Worm (Caenorhabditis elegans): Measurements from ENCODE around the gene coh-4.
A peak's percentile ranks its signal among the peaks of the same experiment; 100 is the strongest.

The coh-4 gene

ce11 chrV:4204421-4204820 lies 29.0 kb upstream of the coh-4 start, which contains the start of gene H43I07.1:
Gene H43I07.1 (plus strand): TSS chrV:4204721.
- TF ChIP-seq elt-3 (tag; optimal IDR thresholded peaks at IDR 0.05): no peak
- no peak for TF ChIP-seq elt-2 (tag; optimal IDR thresholded peaks at IDR 0.05)
- TF ChIP-seq fkh-2 (tag; optimal IDR thresholded peaks at IDR 0.05): no peak
- no peak for TF ChIP-seq ceh-9 (tag; optimal IDR thresholded peaks at IDR 0.05)
- TF ChIP-seq nhr-43 (tag; optimal IDR thresholded peaks at IDR 0.05; ENCODE audit: poor library complexity, severe bottlenecking): no peak
- no peak for TF ChIP-seq lin-39 (tag; optimal IDR thresholded peaks at IDR 0.05)
- no peak for TF ChIP-seq nhr-76 (tag; optimal IDR thresholded peaks at IDR 0.05)

- TF ChIP-seq daf-12 (tag; optimal IDR thresholded peaks at IDR 0.05) (no peak), lsy-12 (tag; optimal IDR thresholded peaks at IDR 0.05) (no peak), mdl-1 (tag; optimal IDR thresholded peaks at IDR 0.05) (no peak), ztf-4 (tag; optimal IDR thresholded peaks at IDR 0.05) (no peak), fos-1 (tag; optimal IDR thresholded peaks at IDR 0.05) (no peak), ceh-28 (tag; optimal IDR thresholded peaks at IDR 0.05) (no peak), ama-1 (optimal IDR thresholded peaks at IDR 0.05) (no peak), eor-1 (tag; optimal IDR thresholded peaks at IDR 0.05) (no peak), nhr-11 (tag; optimal IDR thresholded peaks at IDR 0.05) (no peak), fkh-2 (tag; optimal IDR thresholded peaks at IDR 0.05) (no peak), sea-2 (GFP tag; optimal IDR thresholded peaks at IDR 0.05) (no peak), skn-1 (tag; optimal IDR thresholded peaks at IDR 0.05) (no peak), jun-1 (tag; optimal IDR thresholded peaks at IDR 0.05) (no peak), nfya-1 (tag; optimal IDR thresholded peaks at IDR 0.05; ENCODE audit: insufficient read depth) (no peak), nhr-237 (tag; optimal IDR thresholded peaks at IDR 0.05) (no peak), aly-2 (tag; optimal IDR thresholded peaks at IDR 0.05) (no peak), pqm-1 (tag; optimal IDR thresholded peaks at IDR 0.05) (no peak), nhr-67 (tag; optimal IDR thresholded peaks at IDR 0.05) (no peak)
Measured at ce11 chrV:4199185-4199584, 23.7 kb upstream of the coh-4 start, which contains the start of gene rpac-40. Gene rpac-40 (plus strand): TSS chrV:4199485.

- TF ChIP-seq nhr-76 (tag; optimal IDR thresholded peaks at IDR 0.05) (no peak), elt-1 (tag; optimal IDR thresholded peaks at IDR 0.05) (no peak), elt-2 (tag; optimal IDR thresholded peaks at IDR 0.05) (no peak), egl-27 (tag; optimal IDR thresholded peaks at IDR 0.05) (no peak), pha-4 (tag; optimal IDR thresholded peaks at IDR 0.05) (no peak), nhr-11 (tag; optimal IDR thresholded peaks at IDR 0.05) (no peak), eor-1 (tag; optimal IDR thresholded peaks at IDR 0.05) (no peak), nhr-67 (tag; optimal IDR thresholded peaks at IDR 0.05) (no peak), sea-2 (GFP tag; optimal IDR thresholded peaks at IDR 0.05) (no peak), fkh-2 (tag; optimal IDR thresholded peaks at IDR 0.05) (no peak), ZK546.5 (tag; optimal IDR thresholded peaks at IDR 0.05) (no peak), hmg-11 (tag; optimal IDR thresholded peaks at IDR 0.05) (no peak), lsy-12 (tag; optimal IDR thresholded peaks at IDR 0.05) (no peak), nhr-23 (tag; optimal IDR thresholded peaks at IDR 0.05) (no peak), aly-2 (tag; optimal IDR thresholded peaks at IDR 0.05) (no peak), nhr-237 (tag; optimal IDR thresholded peaks at IDR 0.05) (no peak), snpc-4 (tag; optimal IDR thresholded peaks at IDR 0.05) (no peak)
Measured at ce11 chrV:4195283-4195682, 19.8 kb upstream of the coh-4 start, which contains the start of gene algn-5. Gene algn-5 (plus strand): TSS chrV:4195577.

ce11 chrV:4194587-4195211 lies 19.3 kb upstream of the coh-4 start, which contains the start of gene Y45G5AM.9:
Gene Y45G5AM.9 (minus strand): TSS chrV:4194637.
- TF ChIP-seq hmg-11 (tag; optimal IDR thresholded peaks at IDR 0.05): peak; percentile 95
- TF ChIP-seq egl-5 (tag; optimal IDR thresholded peaks at IDR 0.05): peak; percentile 14
- TF ChIP-seq lsy-12 (tag; optimal IDR thresholded peaks at IDR 0.05): no peak
- peak; percentile 55 for TF ChIP-seq jun-1 (tag; optimal IDR thresholded peaks at IDR 0.05)
- TF ChIP-seq fos-1 (tag; optimal IDR thresholded peaks at IDR 0.05): no peak
- peak; percentile 77 for TF ChIP-seq nfya-1 (tag; optimal IDR thresholded peaks at IDR 0.05; ENCODE audit: insufficient read depth)
- TF ChIP-seq nhr-76 (tag; optimal IDR thresholded peaks at IDR 0.05): no peak
- peak; percentile 66 for TF ChIP-seq nhr-23 (tag; optimal IDR thresholded peaks at IDR 0.05)
- no peak for TF ChIP-seq ama-1 (optimal IDR thresholded peaks at IDR 0.05)
- TF ChIP-seq nhr-67 (tag; optimal IDR thresholded peaks at IDR 0.05): no peak
- TF ChIP-seq skn-1 (tag; optimal IDR thresholded peaks at IDR 0.05): peak; percentile 24
- no peak for TF ChIP-seq unc-62 (GFP tag; optimal IDR thresholded peaks at IDR 0.05)
- no peak for TF ChIP-seq ceh-9 (tag; optimal IDR thresholded peaks at IDR 0.05)
- TF ChIP-seq daf-12 (tag; optimal IDR thresholded peaks at IDR 0.05): no peak
- peak; percentile 85 for TF ChIP-seq pha-4 (tag; optimal IDR thresholded peaks at IDR 0.05)
- peak; percentile 96 for TF ChIP-seq lin-39 (tag; optimal IDR thresholded peaks at IDR 0.05)
- no peak for TF ChIP-seq nhr-237 (tag; optimal IDR thresholded peaks at IDR 0.05)
- TF ChIP-seq elt-1 (tag; optimal IDR thresholded peaks at IDR 0.05): no peak
- peak; percentile 74 for TF ChIP-seq tbx-2 (tag; optimal IDR thresholded peaks at IDR 0.05)
- peak; percentile 25 for TF ChIP-seq R02D3.7 (tag; optimal IDR thresholded peaks at IDR 0.05)
- TF ChIP-seq fkh-10 (GFP tag; optimal IDR thresholded peaks at IDR 0.05): peak; percentile 6
- no peak for TF ChIP-seq nhr-43 (tag; optimal IDR thresholded peaks at IDR 0.05; ENCODE audit: poor library complexity, severe bottlenecking)
- TF ChIP-seq nhr-77 (tag; optimal IDR thresholded peaks at IDR 0.05): no peak
- TF ChIP-seq pqm-1 (tag; optimal IDR thresholded peaks at IDR 0.05): peak; percentile 27
- TF ChIP-seq nhr-11 (tag; optimal IDR thresholded peaks at IDR 0.05): no peak
- peak; percentile 42 for TF ChIP-seq elt-2 (tag; optimal IDR thresholded peaks at IDR 0.05)
- TF ChIP-seq elt-3 (tag; optimal IDR thresholded peaks at IDR 0.05): no peak
- TF ChIP-seq zag-1 (tag; optimal IDR thresholded peaks at IDR 0.05): no peak
- TF ChIP-seq lin-15B (tag; optimal IDR thresholded peaks at IDR 0.05): peak; percentile 78
- no peak for TF ChIP-seq ZK546.5 (tag; optimal IDR thresholded peaks at IDR 0.05)
- peak; percentile 83 for TF ChIP-seq snpc-4 (tag; optimal IDR thresholded peaks at IDR 0.05)
- TF ChIP-seq ceh-28 (tag; optimal IDR thresholded peaks at IDR 0.05): peak; percentile 92
- no peak for TF ChIP-seq nhr-28 (tag; optimal IDR thresholded peaks at IDR 0.05)
- TF ChIP-seq nhr-25 (tag; optimal IDR thresholded peaks at IDR 0.05): peak; percentile 74
